Worm (Caenorhabditis elegans) whole organism, L4 larva: ENCODE measurements around the gene lin-22.

Source experiments
- D1046.2 ChIP-seq: fragments of 200-800 bp; sonication (Bioruptor generic); IDR thresholded peaks from 2 replicates; pipeline ENCODE4 v1.3.6; 2022; ENCODE audit warnings: missing genetic modification characterization, missing compliant biosample characterization
- F37D6.2 ChIP-seq: sonication (generic microtip); optimal IDR thresholded peaks from 2 replicates; lab custom pipeline; 2016; ENCODE audit warnings: mild to moderate bottlenecking, missing genetic modification characterization, missing compliant biosample characterization
- R02D3.7 ChIP-seq: fragments of 150-350 bp; sonication (generic microtip); optimal IDR thresholded peaks from 3 replicates; lab custom pipeline; 2014; ENCODE audit warnings: missing biosample characterization, missing genetic modification characterization
- Y48G9A.11 ChIP-seq: fragments of 200-800 bp; sonication (Bioruptor generic); IDR thresholded peaks from 2 replicates; pipeline ENCODE4 v1.3.6; 2022; ENCODE audit warnings: missing genetic modification reagents, missing genetic modification characterization, missing compliant biosample characterization
- ZK337.2 ChIP-seq: fragments of 200-800 bp; sonication (Bioruptor generic); IDR thresholded peaks from 2 replicates; pipeline ENCODE4 v1.3.6; 2022; ENCODE audit warnings: missing genetic modification reagents, missing genetic modification characterization, missing compliant biosample characterization
- ZK546.5 ChIP-seq, 2 experiments: sonication (generic microtip); optimal IDR thresholded peaks; 2 replicates each; lab custom pipeline; 2017; ENCODE audit warnings: missing biosample characterization in 2 of 2, missing genetic modification characterization in 2 of 2
- arid-1 ChIP-seq: fragments of 200-800 bp; sonication (Bioruptor generic); conservative IDR thresholded peaks from 2 replicates; pipeline ENCODE4 v1.3.6; 2022; ENCODE audit warnings: missing genetic modification reagents, missing genetic modification characterization, missing compliant biosample characterization
- ceh-20 ChIP-seq: fragments of 200-800 bp; sonication (Bioruptor generic); IDR thresholded peaks from 2 replicates; pipeline ENCODE4 v1.3.6; 2022; ENCODE audit warnings: missing genetic modification reagents, missing genetic modification characterization, missing compliant biosample characterization
- ceh-28 ChIP-seq: fragments of 150-350 bp; optimal IDR thresholded peaks from 2 replicates; lab custom pipeline; 2014; ENCODE audit warnings: missing biosample characterization, missing genetic modification reagents, missing genetic modification characterization
- ces-1 ChIP-seq: fragments of 150-350 bp; sonication (generic microtip); optimal IDR thresholded peaks from 4 replicates; lab custom pipeline; 2014; ENCODE audit warnings: missing biosample characterization, missing genetic modification reagents, missing genetic modification characterization
- cey-2 ChIP-seq: sonication (generic microtip); optimal IDR thresholded peaks from 3 replicates; lab custom pipeline; 2017; ENCODE audit warnings: missing genetic modification characterization, mild to moderate bottlenecking, missing compliant biosample characterization, antibody characterized with exemption, borderline replicate concordance; ENCODE audit not compliant: insufficient read depth
- ctbp-1 ChIP-seq: fragments of 200-800 bp; sonication (Bioruptor generic); IDR thresholded peaks from 2 replicates; pipeline ENCODE4 v1.3.6; 2022; ENCODE audit warnings: missing genetic modification reagents, missing genetic modification characterization, missing compliant biosample characterization
- daf-12 ChIP-seq: fragments of 150-350 bp; optimal IDR thresholded peaks from 2 replicates; lab custom pipeline; 2014; ENCODE audit warnings: missing biosample characterization, missing genetic modification reagents, missing genetic modification characterization
- daf-16 ChIP-seq, 3 experiments: sonication (generic microtip); optimal IDR thresholded peaks; 2 replicates each; lab custom pipeline; 2016 to 2017; ENCODE audit warnings: missing genetic modification characterization in 3 of 3, missing genetic modification reagents in 3 of 3, mild to moderate bottlenecking in 2 of 3, missing compliant biosample characterization in 2 of 3, missing biosample characterization in 1 of 3, moderate library complexity in 1 of 3
- dmd-6 ChIP-seq: fragments of 200-800 bp; sonication (Bioruptor generic); IDR thresholded peaks from 2 replicates; pipeline ENCODE4 v1.3.6; 2022; ENCODE audit warnings: missing genetic modification reagents, missing genetic modification characterization, missing compliant biosample characterization
- dmd-8 ChIP-seq: fragments of 200-800 bp; sonication (Bioruptor generic); IDR thresholded peaks from 2 replicates; pipeline ENCODE4 v1.3.6; 2022; ENCODE audit warnings: missing genetic modification characterization, missing compliant biosample characterization
- dpl-1 ChIP-seq: fragments of 150-350 bp; optimal IDR thresholded peaks from 2 replicates; lab custom pipeline; 2014; ENCODE audit warnings: missing biosample characterization, missing genetic modification reagents, missing genetic modification characterization
- egl-27 ChIP-seq: sonication (generic microtip); optimal IDR thresholded peaks from 3 replicates; lab custom pipeline; 2017; ENCODE audit warnings: missing biosample characterization, missing genetic modification reagents, missing genetic modification characterization
- fkh-10 ChIP-seq: fragments of 150-350 bp; optimal IDR thresholded peaks from 2 replicates; lab custom pipeline; 2014; ENCODE audit warnings: missing biosample characterization, missing genetic modification reagents, missing genetic modification characterization
- fos-1 ChIP-seq: fragments of 150-350 bp; optimal IDR thresholded peaks from 2 replicates; lab custom pipeline; 2014; ENCODE audit warnings: missing biosample characterization, missing genetic modification characterization
- gei-8 ChIP-seq: fragments of 200-800 bp; sonication (Bioruptor generic); optimal IDR thresholded peaks from 2 replicates; lab custom pipeline; 2018; ENCODE audit warnings: mild to moderate bottlenecking, missing genetic modification characterization, missing compliant biosample characterization
- hlh-11 ChIP-seq: fragments of 200-800 bp; sonication (Bioruptor generic); optimal IDR thresholded peaks from 2 replicates; lab custom pipeline; 2018; ENCODE audit warnings: mild to moderate bottlenecking, missing genetic modification characterization, missing compliant biosample characterization
- hmg-1.1 ChIP-seq: fragments of 200-800 bp; sonication (Bioruptor generic); IDR thresholded peaks from 2 replicates; pipeline ENCODE4 v1.3.6; 2022; ENCODE audit warnings: missing genetic modification reagents, missing genetic modification characterization, missing compliant biosample characterization
- lim-7 ChIP-seq: fragments of 200-800 bp; sonication (Bioruptor generic); IDR thresholded peaks from 2 replicates; pipeline ENCODE4 v1.3.6; 2022; ENCODE audit warnings: missing genetic modification characterization, missing compliant biosample characterization
- lin-1 ChIP-seq: fragments of 200-800 bp; sonication (Bioruptor generic); IDR thresholded peaks from 2 replicates; pipeline ENCODE4 v1.3.6; 2022; ENCODE audit warnings: missing genetic modification reagents, missing genetic modification characterization, missing compliant biosample characterization
- lin-38 ChIP-seq: fragments of 200-800 bp; sonication (Bioruptor generic); IDR thresholded peaks from 2 replicates; pipeline ENCODE4 v1.3.6; 2022; ENCODE audit warnings: missing genetic modification reagents, missing genetic modification characterization, missing compliant biosample characterization
- lir-3 ChIP-seq: sonication (generic microtip); optimal IDR thresholded peaks from 2 replicates; lab custom pipeline; 2016; ENCODE audit warnings: mild to moderate bottlenecking, missing genetic modification characterization, missing compliant biosample characterization
- madf-5 ChIP-seq, 2 experiments: fragments of 200-800 bp; sonication (Bioruptor generic); IDR thresholded peaks; 2 replicates each; pipeline ENCODE4 v1.3.6; 2022; ENCODE audit warnings: missing compliant biosample characterization in 2 of 2, missing genetic modification characterization in 2 of 2
- mdl-1 ChIP-seq, 2 experiments: fragments of 150-350 bp in 1 of 2; sonication (generic microtip) in 1 of 2; optimal IDR thresholded peaks; 2 replicates each; lab custom pipeline; 2014 to 2017; ENCODE audit warnings: missing biosample characterization in 2 of 2, missing genetic modification characterization in 2 of 2
- mdt-29 ChIP-seq: fragments of 200-800 bp; sonication (Bioruptor generic); IDR thresholded peaks from 2 replicates; pipeline ENCODE4 v1.3.6; 2022; ENCODE audit warnings: missing genetic modification reagents, missing genetic modification characterization, missing compliant biosample characterization
- mes-2 ChIP-seq: sonication (generic microtip); optimal IDR thresholded peaks from 2 replicates; lab custom pipeline; 2016; ENCODE audit warnings: missing genotype, mild to moderate bottlenecking, missing genetic modification characterization, missing compliant biosample characterization; ENCODE audit not compliant: poor library complexity, severe bottlenecking
- mxl-2 ChIP-seq: fragments of 200-800 bp; sonication (Bioruptor generic); conservative IDR thresholded peaks from 2 replicates; pipeline ENCODE4 v1.3.6; 2022; ENCODE audit warnings: missing genetic modification reagents, missing genetic modification characterization, missing compliant biosample characterization
- mxl-3 ChIP-seq: fragments of 200-800 bp; sonication (Bioruptor generic); optimal IDR thresholded peaks from 2 replicates; lab custom pipeline; 2018; ENCODE audit warnings: mild to moderate bottlenecking, missing genetic modification characterization, missing compliant biosample characterization
- nhr-10 ChIP-seq: fragments of 150-350 bp; optimal IDR thresholded peaks from 2 replicates; lab custom pipeline; 2014; ENCODE audit warnings: missing biosample characterization, missing genetic modification characterization
- nhr-237 ChIP-seq: sonication (generic microtip); optimal IDR thresholded peaks from 2 replicates; lab custom pipeline; 2017; ENCODE audit warnings: missing biosample characterization, missing genetic modification characterization
- nhr-25 ChIP-seq: sonication (generic microtip); optimal IDR thresholded peaks from 2 replicates; lab custom pipeline; 2017; ENCODE audit warnings: missing genetic modification characterization, mild to moderate bottlenecking, missing compliant biosample characterization, antibody characterized with exemption, moderate library complexity, borderline replicate concordance; ENCODE audit not compliant: insufficient read depth
- nhr-28 ChIP-seq: fragments of 150-350 bp; optimal IDR thresholded peaks from 2 replicates; lab custom pipeline; 2014; ENCODE audit warnings: missing biosample characterization, missing genetic modification characterization
- nhr-42 ChIP-seq: fragments of 200-800 bp; sonication (Bioruptor generic); IDR thresholded peaks from 2 replicates; pipeline ENCODE4 v1.3.6; 2022; ENCODE audit warnings: missing genetic modification characterization, missing compliant biosample characterization
- nhr-6 ChIP-seq: fragments of 150-350 bp; optimal IDR thresholded peaks from 2 replicates; lab custom pipeline; 2014; ENCODE audit warnings: missing biosample characterization, missing genetic modification characterization
- pha-4 ChIP-seq, 2 experiments: fragments of 150-350 bp in 1 of 2; fragments of 200-800 bp in 1 of 2; sonication (Bioruptor generic) in 1 of 2; IDR thresholded peaks in 1 of 2; optimal IDR thresholded peaks in 1 of 2; 2 replicates each; pipeline versions ENCODE4 v1.3.6 to Lab custom; 2014 to 2022; ENCODE audit warnings: missing genetic modification characterization in 2 of 2, missing genetic modification reagents in 2 of 2, missing biosample characterization in 1 of 2, missing compliant biosample characterization in 1 of 2
- saeg-2 ChIP-seq: fragments of 200-800 bp; sonication (Bioruptor generic); IDR thresholded peaks from 2 replicates; pipeline ENCODE4 v1.3.6; 2022; ENCODE audit warnings: missing genetic modification reagents, missing genetic modification characterization, missing compliant biosample characterization
- sdz-12 ChIP-seq: fragments of 200-800 bp; sonication (Bioruptor generic); optimal IDR thresholded peaks from 2 replicates; lab custom pipeline; 2018; ENCODE audit warnings: mild to moderate bottlenecking, missing genetic modification characterization, missing compliant biosample characterization
- set-16 ChIP-seq: fragments of 200-800 bp; sonication (Bioruptor generic); IDR thresholded peaks from 2 replicates; pipeline ENCODE4 v1.3.6; 2022; ENCODE audit warnings: missing genetic modification reagents, missing genetic modification characterization, missing compliant biosample characterization
- skn-1 ChIP-seq: fragments of 150-350 bp; optimal IDR thresholded peaks from 2 replicates; lab custom pipeline; 2014; ENCODE audit warnings: missing biosample characterization, missing genetic modification characterization
- spr-1 ChIP-seq: sonication (generic microtip); optimal IDR thresholded peaks from 2 replicates; lab custom pipeline; 2016; ENCODE audit warnings: mild to moderate bottlenecking, missing genetic modification characterization, missing compliant biosample characterization
- spr-3 ChIP-seq: fragments of 200-800 bp; sonication (Bioruptor generic); optimal IDR thresholded peaks from 2 replicates; lab custom pipeline; 2018; ENCODE audit warnings: mild to moderate bottlenecking, missing genetic modification characterization, missing compliant biosample characterization
- tra-1 ChIP-seq: fragments of 200-800 bp; sonication (Bioruptor generic); IDR thresholded peaks from 2 replicates; pipeline ENCODE4 v1.3.6; 2022; ENCODE audit warnings: missing genetic modification reagents, missing genetic modification characterization, missing compliant biosample characterization
- unc-130 ChIP-seq: sonication (generic microtip); optimal IDR thresholded peaks from 2 replicates; lab custom pipeline; 2016; ENCODE audit warnings: missing genetic modification reagents, missing genetic modification characterization, missing compliant biosample characterization
- vab-7 ChIP-seq: fragments of 200-800 bp; sonication (Bioruptor generic); IDR thresholded peaks from 2 replicates; pipeline ENCODE4 v1.3.6; 2022; ENCODE audit warnings: missing genetic modification reagents, missing genetic modification characterization, missing compliant biosample characterization

lin-22 gene

ce11 chrIV:2993278-2993899 is 26.1 kb upstream of the lin-22 start (continued):
- no peak for TF ChIP-seq saeg-2 (GFP tag; lab: Robert Waterston, UW)
- no peak for TF ChIP-seq ZK337.2
- TF ChIP-seq mxl-3, result peak; percentile 42
- TF ChIP-seq dmd-8 (GFP tag; lab: Robert Waterston, UW), result no peak
- no peak for TF ChIP-seq nhr-10 (tag; lab: Kevin White, UChicago)
- no peak for TF ChIP-seq daf-12 (tag; lab: Kevin White, UChicago)
- no peak for TF ChIP-seq unc-130 (GFP tag; lab: Kevin White, UChicago)
- peak; percentile 67 for TF ChIP-seq ceh-20 (GFP tag; lab: Robert Waterston, UW)
- TF ChIP-seq mxl-2 (GFP tag; lab: Robert Waterston, UW), result no peak
- TF ChIP-seq sdz-12 (GFP tag; lab: Kevin White, UChicago), result no peak
- TF ChIP-seq daf-16 (GFP tag; optimal IDR thresholded peaks at IDR 0.05; lab: Kevin White, UChicago), result no peak
- no peak for TF ChIP-seq daf-16 (tag; optimal IDR thresholded peaks at IDR 0.05; lab: Kevin White, UChicago)
- no peak for TF ChIP-seq F37D6.2 (tag; lab: Kevin White, UChicago)
- no peak for TF ChIP-seq fkh-10 (GFP tag; lab: Kevin White, UChicago)
- TF ChIP-seq skn-1, result no peak
- TF ChIP-seq nhr-42 (GFP tag; lab: Robert Waterston, UW), result no peak
- TF ChIP-seq nhr-237 (tag; lab: Kevin White, UChicago), result no peak
- no peak for TF ChIP-seq lin-1 (GFP tag; lab: Robert Waterston, UW)
- no peak for TF ChIP-seq egl-27
- TF ChIP-seq fos-1, result no peak
- TF ChIP-seq mes-2 (tag; lab: Kevin White, UChicago), result peak; percentile 37
- peak; percentile 37 for TF ChIP-seq nhr-28 (tag; lab: Kevin White, UChicago)
- no peak for TF ChIP-seq D1046.2
- TF ChIP-seq madf-5 (GFP tag; IDR thresholded peaks at IDR 0.05; lab: Robert Waterston, UW), result no peak
- no peak for TF ChIP-seq Y48G9A.11
- no peak for TF ChIP-seq gei-8 (GFP tag; lab: Kevin White, UChicago)
- TF ChIP-seq tra-1, result peak; percentile 63; the same call in 1 of the 2 replicates
- no peak for TF ChIP-seq nhr-25 (tag; lab: Kevin White, UChicago)
- peak; percentile 38; the same call in 1 of the 2 replicates for TF ChIP-seq dmd-6
- peak; percentile 7 for TF ChIP-seq spr-3 (GFP tag; lab: Kevin White, UChicago)
- peak; percentile 72; the same call in 1 of the 2 replicates for TF ChIP-seq pha-4 (GFP tag; IDR thresholded peaks at IDR 0.05; lab: Robert Waterston, UW)
- TF ChIP-seq pha-4 (tag; optimal IDR thresholded peaks at IDR 0.05; lab: Kevin White, UChicago), result no peak
- no peak for TF ChIP-seq arid-1
- no peak for TF ChIP-seq lim-7 (GFP tag; lab: Robert Waterston, UW)
- no peak for TF ChIP-seq ces-1 (GFP tag; lab: Kevin White, UChicago)
- no peak for TF ChIP-seq spr-1 (tag; lab: Kevin White, UChicago)
- peak; percentile 75 for TF ChIP-seq nhr-6 (tag; lab: Kevin White, UChicago)
- TF ChIP-seq dpl-1 (GFP tag; lab: Kevin White, UChicago), result peak; percentile 14
- TF ChIP-seq cey-2 (tag; lab: Kevin White, UChicago), result no peak
- no peak for TF ChIP-seq lir-3 (tag; lab: Kevin White, UChicago)
- TF ChIP-seq ceh-28, result no peak
- peak; percentile 30; the same call in 1 of the 2 replicates for TF ChIP-seq vab-7 (GFP tag; lab: Robert Waterston, UW)
- peak; percentile 47 for TF ChIP-seq lin-38 (GFP tag; lab: Robert Waterston, UW)
- TF ChIP-seq mdt-29, result no peak
- no peak for TF ChIP-seq ZK546.5 (tag; optimal IDR thresholded peaks at IDR 0.05; lab: Kevin White, UChicago)
- peak; percentile 95 for TF ChIP-seq set-16
- peak; percentile 87 for TF ChIP-seq ctbp-1 (GFP tag; lab: Robert Waterston, UW)
- TF ChIP-seq R02D3.7 (tag; lab: Kevin White, UChicago), result no peak
- peak; percentile 68 for TF ChIP-seq hlh-11 (tag; lab: Kevin White, UChicago)
- peak; percentile 88 for TF ChIP-seq hmg-1.1
- TF ChIP-seq mdl-1 (tag; optimal IDR thresholded peaks at IDR 0.05; lab: Kevin White, UChicago), result peak; percentile 40 to 85
